Worm (Caenorhabditis elegans): Measurements from ENCODE around the gene tdo-2.
A peak's percentile ranks its signal among the peaks of the same experiment; 100 is the strongest.

tdo-2 gene

DNA sequence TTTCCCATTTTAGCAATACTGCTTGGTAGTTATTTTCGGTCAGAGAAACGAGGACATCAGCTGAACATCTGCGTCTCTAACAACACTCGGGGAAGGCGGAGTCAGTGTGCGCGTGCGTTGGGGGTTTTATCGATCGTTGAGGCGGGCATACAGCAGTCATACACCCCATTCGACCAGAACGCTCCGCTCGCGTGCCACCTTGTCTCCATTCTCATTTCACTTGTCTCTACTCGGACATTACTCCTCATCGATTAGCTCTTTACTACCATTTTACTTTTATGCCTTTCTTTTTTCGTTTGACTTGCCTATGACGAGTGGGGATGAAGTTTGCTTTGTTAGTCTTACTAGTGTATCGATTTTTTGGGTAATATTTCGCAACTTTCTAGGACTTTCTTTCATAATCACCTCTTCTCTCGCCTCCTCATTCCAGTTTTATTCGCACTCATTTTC lies 20.8 kb upstream of the tdo-2 start (continued):
- no peak for TF ChIP-seq Y56A3A.18 (GFP tag; IDR thresholded peaks at IDR 0.05)
- no peak for TF ChIP-seq F22D6.2 (tag; optimal IDR thresholded peaks at IDR 0.05)
- no peak for TF ChIP-seq dpff-1 (tag; optimal IDR thresholded peaks at IDR 0.05)
- no peak for TF ChIP-seq mel-28 (tag; optimal IDR thresholded peaks at IDR 0.05; ENCODE audit: borderline replicate concordance)
- TF ChIP-seq B0261.1 (tag; optimal IDR thresholded peaks at IDR 0.05): no peak
- no peak for TF ChIP-seq him-1 (tag; optimal IDR thresholded peaks at IDR 0.05)
- peak in 1 of 3 experiments; percentile 24 for TF ChIP-seq lin-35 (GFP tag; optimal IDR thresholded peaks at IDR 0.05)
- TF ChIP-seq ceh-27 (GFP tag; optimal IDR thresholded peaks at IDR 0.05): peak; percentile 72
- TF ChIP-seq F57C9.4 (tag; optimal IDR thresholded peaks at IDR 0.05): no peak
- TF ChIP-seq ama-1 (optimal IDR thresholded peaks at IDR 0.05): peak; percentile 80
- peak; percentile 12 to 50 for TF ChIP-seq ama-1 (GFP tag; optimal IDR thresholded peaks at IDR 0.05)
- no peak for TF ChIP-seq sea-2 (GFP tag; IDR thresholded peaks at IDR 0.05)
- TF ChIP-seq nfya-2 (GFP tag; IDR thresholded peaks at IDR 0.05): no peak
- no peak for TF ChIP-seq fkh-3 (tag; optimal IDR thresholded peaks at IDR 0.05)
- peak; percentile 38; the same call in 1 of the 2 replicates for TF ChIP-seq F33H1.4 (GFP tag; IDR thresholded peaks at IDR 0.05)
- peak; percentile 66 for TF ChIP-seq zim-3 (tag; optimal IDR thresholded peaks at IDR 0.05)
- no peak for TF ChIP-seq ZK185.1 (tag; optimal IDR thresholded peaks at IDR 0.05; ENCODE audit: poor library complexity, severe bottlenecking)
- TF ChIP-seq gei-17 (GFP tag; optimal IDR thresholded peaks at IDR 0.05): no peak
- peak; percentile 60; the same call in 1 of the 2 replicates for TF ChIP-seq hmg-1.2 (GFP tag; IDR thresholded peaks at IDR 0.05)
- TF ChIP-seq nfyb-1 (GFP tag; IDR thresholded peaks at IDR 0.05): peak; percentile 50; the same call in 1 of the 2 replicates
- peak; percentile 37; the same call in 1 of the 2 replicates for TF ChIP-seq B0336.3 (GFP tag; IDR thresholded peaks at IDR 0.05)
- TF ChIP-seq hsf-1 (GFP tag; IDR thresholded peaks at IDR 0.05): peak; percentile 51
- 0 out of 2 replicates have a peak, but pooled peaks have one; percentile 5 for TF ChIP-seq bed-1 (GFP tag; IDR thresholded peaks at IDR 0.05)
- peak; percentile 69 for TF ChIP-seq chd-7 (tag; optimal IDR thresholded peaks at IDR 0.05)
- no peak for TF ChIP-seq ztf-22 (GFP tag; optimal IDR thresholded peaks at IDR 0.05)
- TF ChIP-seq ztf-3 (GFP tag; optimal IDR thresholded peaks at IDR 0.05): peak; percentile 1
- peak; percentile 20 for TF ChIP-seq lin-54 (GFP tag; optimal IDR thresholded peaks at IDR 0.05)
- TF ChIP-seq ceh-79 (tag; optimal IDR thresholded peaks at IDR 0.05): no peak
- no peak for TF ChIP-seq Y67H2A.10 (GFP tag; conservative IDR thresholded peaks at IDR 0.05)
- TF ChIP-seq F39B2.1 (GFP tag; IDR thresholded peaks at IDR 0.05): no peak
- TF ChIP-seq F52B5.7 (tag; optimal IDR thresholded peaks at IDR 0.05): peak; percentile 30
- no peak for TF ChIP-seq hlh-26 (GFP tag; conservative IDR thresholded peaks at IDR 0.05)
- TF ChIP-seq Y79H2A.3 (GFP tag; conservative IDR thresholded peaks at IDR 0.05): no peak
- TF ChIP-seq egl-44 (GFP tag; IDR thresholded peaks at IDR 0.05): peak; percentile 57; the same call in 1 of the 2 replicates
- no peak for TF ChIP-seq ceh-100 (GFP tag; IDR thresholded peaks at IDR 0.05)
- peak; percentile 10 for TF ChIP-seq ztf-18 (tag; optimal IDR thresholded peaks at IDR 0.05)
- no peak for TF ChIP-seq B0019.2 (GFP tag; conservative IDR thresholded peaks at IDR 0.05)
- peak; percentile 58 for TF ChIP-seq nhr-80 (tag; optimal IDR thresholded peaks at IDR 0.05)
- peak; percentile 17; the same call in 1 of the 2 replicates for TF ChIP-seq C06A6.2 (GFP tag; conservative IDR thresholded peaks at IDR 0.05)
- TF ChIP-seq lin-26 (GFP tag; IDR thresholded peaks at IDR 0.05): 0 out of 2 replicates have a peak, but pooled peaks have one; percentile 60
- 0 out of 2 replicates have a peak, but pooled peaks have one; percentile 6 for TF ChIP-seq zfh-2 (GFP tag; conservative IDR thresholded peaks at IDR 0.05)
- peak; percentile 11; the same call in 1 of the 2 replicates for TF ChIP-seq ekl-4 (GFP tag; IDR thresholded peaks at IDR 0.05)
- peak; percentile 6; the same call in 1 of the 2 replicates for TF ChIP-seq madf-6 (GFP tag; IDR thresholded peaks at IDR 0.05)
- TF ChIP-seq ztf-25 (GFP tag; IDR thresholded peaks at IDR 0.05): no peak
- no peak for TF ChIP-seq F10E7.11 (tag; optimal IDR thresholded peaks at IDR 0.05)
- no peak for TF ChIP-seq F49E8.2 (tag; optimal IDR thresholded peaks at IDR 0.05; ENCODE audit: insufficient read depth)
- no peak for TF ChIP-seq mcd-1 (GFP tag; IDR thresholded peaks at IDR 0.05)
- no peak for TF ChIP-seq lsl-1 (GFP tag; optimal IDR thresholded peaks at IDR 0.05)
- no peak for TF ChIP-seq B0035.1 (tag; optimal IDR thresholded peaks at IDR 0.05)
